Fruit fly (Drosophila melanogaster) whole organism, embryonic: ENCODE measurements around the gene CG15461.
A peak's percentile ranks its signal among the peaks of the same experiment; 100 is the strongest.

Source experiments
- Atf6 ChIP-seq: fragments of 200-800 bp; sonication (Bioruptor generic); IDR thresholded peaks from 2 replicates; pipeline ENCODE4 v1.3.6; 2022; ENCODE audit warnings: missing biosample characterization, missing genetic modification characterization
- C15 ChIP-seq: fragments of 200-800 bp; sonication (Bioruptor generic); IDR thresholded peaks from 3 replicates; pipeline ENCODE4 v1.3.6; 2022; ENCODE audit warnings: missing biosample characterization, missing genetic modification characterization
- CG10209 ChIP-seq: fragments of 200-800 bp; sonication (Bioruptor generic); optimal IDR thresholded peaks from 3 replicates; lab custom pipeline; 2017; ENCODE audit warnings: missing biosample characterization, mild to moderate bottlenecking, missing genetic modification characterization, missing genetic modification reagents
- CG11456 ChIP-seq: fragments of 200-800 bp; sonication (Bioruptor generic); IDR thresholded peaks from 3 replicates; pipeline ENCODE4 v1.3.6; 2022; ENCODE audit warnings: missing biosample characterization, missing genetic modification characterization
- CG14441 ChIP-seq: fragments of 200-800 bp; sonication (Bioruptor generic); IDR thresholded peaks from 2 replicates; pipeline ENCODE4 v1.3.6; 2022; ENCODE audit warnings: missing biosample characterization, missing genetic modification characterization
- CG1647 ChIP-seq: fragments of 200-800 bp; sonication (Bioruptor generic); optimal IDR thresholded peaks from 3 replicates; lab custom pipeline; 2016; ENCODE audit warnings: missing biosample characterization, missing genetic modification characterization
- CG16863 ChIP-seq: fragments of 200-800 bp; sonication (Bioruptor generic); optimal IDR thresholded peaks from 3 replicates; lab custom pipeline; 2016; ENCODE audit warnings: missing biosample characterization, missing genetic modification characterization
- CG17186 ChIP-seq: fragments of 200-800 bp; sonication (Bioruptor generic); optimal IDR thresholded peaks from 3 replicates; lab custom pipeline; 2017; ENCODE audit warnings: missing biosample characterization, missing genetic modification reagents, missing genetic modification characterization
- CG17829 ChIP-seq: fragments of 200-800 bp; optimal IDR thresholded peaks from 2 replicates; lab custom pipeline; 2019; ENCODE audit warnings: missing biosample characterization, mild to moderate bottlenecking, missing genetic modification characterization, moderate library complexity
- CG18599 ChIP-seq: fragments of 200-800 bp; sonication (Bioruptor generic); optimal IDR thresholded peaks from 3 replicates; lab custom pipeline; 2017; ENCODE audit warnings: missing biosample characterization, missing genetic modification characterization, mild to moderate bottlenecking, moderate library complexity, missing genetic modification reagents
- CG2120 ChIP-seq: fragments of 200-800 bp; sonication (Bioruptor generic); optimal IDR thresholded peaks from 3 replicates; lab custom pipeline; 2016; ENCODE audit warnings: missing biosample characterization, missing genetic modification characterization
- CG2199 ChIP-seq: fragments of 200-800 bp; sonication (Bioruptor generic); IDR thresholded peaks from 3 replicates; pipeline ENCODE4 v1.3.6; 2022; ENCODE audit warnings: missing biosample characterization, missing genetic modification characterization
- CG2678 ChIP-seq: fragments of 200-800 bp; sonication (Bioruptor generic); optimal IDR thresholded peaks from 3 replicates; lab custom pipeline; 2019; ENCODE audit warnings: missing biosample characterization, mild to moderate bottlenecking, missing genetic modification characterization, moderate library complexity
- CG30431 ChIP-seq: fragments of 200-800 bp; sonication (Bioruptor generic); optimal IDR thresholded peaks from 2 replicates; lab custom pipeline; 2017; ENCODE audit warnings: missing biosample characterization, missing genetic modification characterization
- CG31441 ChIP-seq: fragments of 200-800 bp; sonication (Bioruptor generic); IDR thresholded peaks from 2 replicates; pipeline ENCODE4 v1.3.6; 2022; ENCODE audit warnings: missing biosample characterization, missing genetic modification characterization
- CG32767 ChIP-seq: fragments of 200-800 bp; sonication (Bioruptor generic); IDR thresholded peaks from 2 replicates; pipeline ENCODE4 v1.3.6; 2022; ENCODE audit warnings: missing biosample characterization, missing genetic modification characterization
- CG4424 ChIP-seq: fragments of 200-800 bp; sonication (Bioruptor generic); optimal IDR thresholded peaks from 3 replicates; lab custom pipeline; 2016; ENCODE audit warnings: missing biosample characterization, missing genetic modification characterization
- CG5953 ChIP-seq: fragments of 200-800 bp; sonication (Bioruptor generic); IDR thresholded peaks from 2 replicates; pipeline ENCODE4 v1.3.6; 2022; ENCODE audit warnings: missing biosample characterization, missing genetic modification characterization
- CG7556 ChIP-seq: fragments of 200-800 bp; sonication (Bioruptor generic); optimal IDR thresholded peaks from 2 replicates; lab custom pipeline; 2017; ENCODE audit warnings: missing biosample characterization, mild to moderate bottlenecking, missing genetic modification characterization
- CG8089 ChIP-seq: fragments of 200-800 bp; sonication (Bioruptor generic); optimal IDR thresholded peaks from 3 replicates; lab custom pipeline; 2016; ENCODE audit warnings: missing biosample characterization, missing genetic modification characterization
- CG8924 ChIP-seq: fragments of 200-800 bp; optimal IDR thresholded peaks from 3 replicates; lab custom pipeline; 2019; ENCODE audit warnings: missing biosample characterization, mild to moderate bottlenecking, missing genetic modification characterization, moderate library complexity
- H15 ChIP-seq: fragments of 200-800 bp; sonication (Bioruptor generic); IDR thresholded peaks from 3 replicates; pipeline ENCODE4 v1.3.6; 2022; ENCODE audit warnings: missing biosample characterization, missing genetic modification characterization
- HLH54F ChIP-seq: fragments of 200-800 bp; sonication (Bioruptor generic); optimal IDR thresholded peaks from 3 replicates; lab custom pipeline; 2016; ENCODE audit warnings: missing biosample characterization, missing genetic modification characterization
- Hand ChIP-seq: fragments of 200-800 bp; sonication (Bioruptor generic); optimal IDR thresholded peaks from 2 replicates; lab custom pipeline; 2017; ENCODE audit warnings: mild to moderate bottlenecking, missing biosample characterization, missing genetic modification reagents, missing genetic modification characterization
- Hey ChIP-seq: fragments of 200-800 bp; sonication (Bioruptor generic); optimal IDR thresholded peaks from 3 replicates; lab custom pipeline; 2018; ENCODE audit warnings: missing biosample characterization, mild to moderate bottlenecking, missing genetic modification characterization
- Lhr ChIP-seq: fragments of 200-800 bp; sonication (Bioruptor generic); optimal IDR thresholded peaks from 3 replicates; lab custom pipeline; 2017; ENCODE audit warnings: mild to moderate bottlenecking, missing biosample characterization, missing genetic modification reagents, missing genetic modification characterization
- Mes4 ChIP-seq: fragments of 200-800 bp; sonication (Bioruptor generic); optimal IDR thresholded peaks from 2 replicates; lab custom pipeline; 2016; ENCODE audit warnings: missing biosample characterization, missing genetic modification characterization
- NfI ChIP-seq: fragments of 200-800 bp; sonication (Bioruptor generic); optimal IDR thresholded peaks from 3 replicates; lab custom pipeline; 2018; ENCODE audit warnings: missing biosample characterization, mild to moderate bottlenecking, missing genetic modification characterization, moderate library complexity
- Side ChIP-seq: fragments of 200-800 bp; sonication (Bioruptor generic); optimal IDR thresholded peaks from 2 replicates; lab custom pipeline; 2016; ENCODE audit warnings: missing biosample characterization, missing genetic modification characterization
- Sry-β ChIP-seq: fragments of 200-800 bp; sonication (Bioruptor generic); optimal IDR thresholded peaks from 2 replicates; lab custom pipeline; 2018; ENCODE audit warnings: missing biosample characterization, mild to moderate bottlenecking, missing genetic modification characterization, moderate library complexity
- cg ChIP-seq: fragments of 200-800 bp; sonication (Bioruptor generic); optimal IDR thresholded peaks from 3 replicates; lab custom pipeline; 2019; ENCODE audit warnings: missing biosample characterization, mild to moderate bottlenecking, missing genetic modification characterization, moderate library complexity
- crol ChIP-seq: fragments of 200-800 bp; sonication (Bioruptor generic); IDR thresholded peaks from 2 replicates; pipeline ENCODE4 v1.3.6; 2022; ENCODE audit warnings: missing biosample characterization, missing genetic modification characterization
- crp ChIP-seq, 2 experiments: fragments of 200-800 bp; sonication (Bioruptor generic); optimal IDR thresholded peaks; 2 replicates in 1 of 2; 3 replicates in 1 of 2; lab custom pipeline; 2017; ENCODE audit warnings: missing biosample characterization in 2 of 2, missing genetic modification characterization in 2 of 2, mild to moderate bottlenecking in 1 of 2, moderate library complexity in 1 of 2
- dpn ChIP-seq, 2 experiments: fragments of 200-800 bp; sonication (Bioruptor generic); optimal IDR thresholded peaks; 3 replicates each; lab custom pipeline; 2016; ENCODE audit warnings: missing biosample characterization in 2 of 2, missing genetic modification characterization in 2 of 2
- dysf ChIP-seq: fragments of 200-800 bp; sonication (Bioruptor generic); IDR thresholded peaks from 3 replicates; pipeline ENCODE4 v1.3.6; 2022; ENCODE audit warnings: missing biosample characterization, missing genetic modification characterization
- jumu ChIP-seq: fragments of 200-800 bp; sonication (Bioruptor generic); optimal IDR thresholded peaks from 3 replicates; lab custom pipeline; 2016; ENCODE audit warnings: missing biosample characterization, missing genetic modification characterization
- lola ChIP-seq, 3 experiments: fragments of >200 bp in 2 of 3; fragments of 200-800 bp in 1 of 3; sonication (Bioruptor generic) in 1 of 3; optimal IDR thresholded peaks; 2 replicates each; lab custom pipeline; 2017 to 2019; ENCODE audit warnings: missing biosample characterization in 3 of 3, missing genetic modification characterization in 3 of 3, mild to moderate bottlenecking in 1 of 3, moderate library complexity in 1 of 3
- nerfin-1 ChIP-seq: fragments of 200-800 bp; sonication (Bioruptor generic); optimal IDR thresholded peaks from 3 replicates; lab custom pipeline; 2019; ENCODE audit warnings: missing biosample characterization, mild to moderate bottlenecking, missing genetic modification characterization, moderate library complexity
- oc ChIP-seq: fragments of 200-800 bp; sonication (Bioruptor generic); optimal IDR thresholded peaks from 2 replicates; lab custom pipeline; 2018; ENCODE audit warnings: missing biosample characterization, mild to moderate bottlenecking, missing genetic modification characterization, moderate library complexity
- pros ChIP-seq: fragments of 200-800 bp; sonication (Bioruptor generic); optimal IDR thresholded peaks from 3 replicates; lab custom pipeline; 2019; ENCODE audit warnings: missing biosample characterization, mild to moderate bottlenecking, missing genetic modification characterization, moderate library complexity
- ro ChIP-seq: fragments of 200-800 bp; sonication (Bioruptor generic); IDR thresholded peaks from 2 replicates; pipeline ENCODE4 v1.3.6; 2022; ENCODE audit warnings: missing biosample characterization, missing genetic modification characterization
- row ChIP-seq: fragments of 200-800 bp; sonication (Bioruptor generic); IDR thresholded peaks from 3 replicates; pipeline ENCODE4 v1.3.6; 2022; ENCODE audit warnings: missing biosample characterization, missing genetic modification characterization
- sc ChIP-seq, 3 experiments: fragments of >200 bp in 2 of 3; fragments of 200-800 bp in 1 of 3; sonication (Bioruptor generic) in 1 of 3; optimal IDR thresholded peaks; 2 replicates in 2 of 3; 3 replicates in 1 of 3; lab custom pipeline; 2017; ENCODE audit warnings: mild to moderate bottlenecking in 1 of 3, missing biosample characterization in 1 of 3, missing genetic modification characterization in 1 of 3, missing genetic modification reagents in 1 of 3
- seq ChIP-seq: fragments of 200-800 bp; sonication (Bioruptor generic); IDR thresholded peaks from 2 replicates; pipeline ENCODE4 v1.3.6; 2022; ENCODE audit warnings: missing biosample characterization, missing genetic modification characterization
- slbo ChIP-seq: fragments of 200-800 bp; sonication (Bioruptor generic); IDR thresholded peaks from 2 replicates; pipeline ENCODE4 v1.3.6; 2022; ENCODE audit warnings: missing biosample characterization, missing genetic modification characterization
- sna ChIP-seq: fragments of 200-800 bp; sonication (Bioruptor generic); IDR thresholded peaks from 2 replicates; pipeline ENCODE4 v1.3.6; 2022; ENCODE audit warnings: missing biosample characterization, missing genetic modification characterization; ENCODE audit not compliant: partially characterized antibody
- toy ChIP-seq: fragments of 200-800 bp; sonication (Bioruptor generic); IDR thresholded peaks from 2 replicates; pipeline ENCODE4 v1.3.6; 2022; ENCODE audit warnings: missing biosample characterization, missing genetic modification characterization
- yki ChIP-seq: fragments of >200 bp; optimal IDR thresholded peaks from 3 replicates; lab custom pipeline; 2018
- zf30C ChIP-seq: fragments of 200-800 bp; sonication (Bioruptor generic); optimal IDR thresholded peaks from 3 replicates; lab custom pipeline; 2018; ENCODE audit warnings: missing biosample characterization, mild to moderate bottlenecking, missing genetic modification characterization

CG15461 gene

DNA sequence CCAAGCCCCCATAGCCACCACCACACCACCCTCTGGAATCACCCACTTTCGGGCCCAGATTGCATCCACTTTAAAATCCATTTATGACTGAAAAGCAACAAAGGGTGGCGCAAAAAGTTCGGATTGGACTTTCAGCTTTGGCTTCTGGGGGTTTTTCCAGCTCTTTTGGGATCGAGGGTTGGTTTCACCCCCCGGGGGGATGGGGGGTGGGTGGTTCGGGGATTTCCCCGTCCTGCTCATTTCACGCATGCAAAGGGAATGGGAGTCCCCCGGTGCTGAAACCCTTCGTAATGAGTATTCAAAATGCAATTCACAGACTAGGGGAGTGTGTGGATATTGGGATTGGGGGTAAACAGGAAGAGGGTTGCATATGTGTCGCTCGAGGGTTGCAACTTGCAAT, 13.8 kb downstream of the CG15461 start:
- peak; percentile 45; the same call in 1 of the 2 replicates for TF ChIP-seq seq (GFP tag; lab: Robert Waterston, UW)
- no peak for TF ChIP-seq H15
- no peak for TF ChIP-seq nerfin-1 (tag; lab: Kevin White, UChicago)
- TF ChIP-seq Atf6 (GFP tag; lab: Robert Waterston, UW): no peak
- TF ChIP-seq Sry-β (GFP tag; lab: Kevin White, UChicago): no peak
- TF ChIP-seq crp (GFP tag; optimal IDR thresholded peaks at IDR 0.05; lab: Kevin White, UChicago): no peak
- TF ChIP-seq yki (lab: Kevin White, UChicago): no peak
- peak; percentile 26 for TF ChIP-seq oc (tag; lab: Kevin White, UChicago)
- peak; percentile 27 for TF ChIP-seq pros (GFP tag; lab: Kevin White, UChicago)
- no peak for TF ChIP-seq Mes4 (GFP tag; lab: Kevin White, UChicago)
- TF ChIP-seq jumu (GFP tag; lab: Kevin White, UChicago): no peak
- TF ChIP-seq NfI: no peak
- no peak for TF ChIP-seq CG11456 (GFP tag; lab: Robert Waterston, UW)
- TF ChIP-seq CG10209 (GFP tag; lab: Kevin White, UChicago): no peak
- TF ChIP-seq crol (GFP tag; lab: Robert Waterston, UW): peak; percentile 62
- no peak for TF ChIP-seq CG2199 (GFP tag; lab: Robert Waterston, UW)

DNA sequence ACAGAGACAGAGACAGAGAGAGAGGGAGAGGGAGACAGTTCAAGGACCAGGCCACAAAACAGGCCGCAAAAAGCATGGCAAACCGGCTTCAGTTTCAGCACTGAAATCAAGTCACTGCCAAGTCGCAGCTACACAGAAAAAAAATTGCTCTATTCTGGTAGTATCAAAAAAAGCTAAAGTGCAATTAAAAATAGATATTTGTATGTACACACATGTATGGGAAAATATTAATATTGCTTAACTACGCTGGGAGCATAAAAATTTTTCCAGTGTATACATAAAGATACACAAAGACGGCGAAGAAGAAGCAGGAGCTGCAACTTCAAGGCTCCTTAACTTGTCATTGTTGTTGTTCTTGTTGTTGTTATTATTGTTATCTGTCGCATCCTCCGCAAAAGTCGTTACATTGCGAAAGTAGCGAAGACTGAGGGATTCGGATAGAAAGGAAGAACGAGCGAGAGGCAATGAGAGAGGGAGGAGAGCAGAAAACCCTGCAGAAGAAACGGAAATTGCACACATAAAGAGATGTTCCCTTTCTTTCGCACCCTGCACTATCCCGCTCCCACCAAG, 15.1 kb downstream of the CG15461 start:
- TF ChIP-seq CG17186 (GFP tag; lab: Kevin White, UChicago) (no peak), Side (peak; percentile 2), CG2199 (GFP tag; lab: Robert Waterston, UW) (no peak), CG32767 (GFP tag; lab: Robert Waterston, UW) (no peak), CG8089 (GFP tag; lab: Kevin White, UChicago) (no peak), CG8924 (tag; lab: Kevin White, UChicago) (no peak), crol (GFP tag; lab: Robert Waterston, UW) (no peak), Hey (tag; lab: Kevin White, UChicago) (no peak), CG7556 (GFP tag; lab: Kevin White, UChicago) (peak; percentile 46), dysf (peak; percentile 42; the same call in 1 of the 3 replicates), CG30431 (GFP tag; lab: Kevin White, UChicago) (no peak), CG31441 (GFP tag; lab: Robert Waterston, UW) (peak; percentile 48; the same call in 1 of the 2 replicates), CG2678 (peak; percentile 23), CG2120 (GFP tag; lab: Kevin White, UChicago) (peak; percentile 53), zf30C (GFP tag; lab: Kevin White, UChicago) (no peak), CG1647 (no peak), sc (optimal IDR thresholded peaks at IDR 0.05; lab: Kevin White, UChicago) (no peak), sc (GFP tag; optimal IDR thresholded peaks at IDR 0.05; lab: Kevin White, UChicago) (no peak), Hand (no peak), lola (GFP tag; optimal IDR thresholded peaks at IDR 0.05; lab: Kevin White, UChicago) (no peak), dpn (GFP tag; optimal IDR thresholded peaks at IDR 0.05; lab: Kevin White, UChicago) (peak; percentile 22 to 35), CG4424 (no peak), HLH54F (GFP tag; lab: Kevin White, UChicago) (no peak), CG14441 (GFP tag; lab: Robert Waterston, UW) (0 out of 2 replicates have a peak, but pooled peaks have one; percentile 19), CG18599 (peak; percentile 17), CG16863 (GFP tag; lab: Kevin White, UChicago) (no peak), Lhr (GFP tag; lab: Kevin White, UChicago) (no peak), C15 (GFP tag; lab: Robert Waterston, UW) (no peak), CG17829 (tag; lab: Kevin White, UChicago) (no peak), row (peak; percentile 47), sna (GFP tag; lab: Robert Waterston, UW) (no peak), ro (no peak), cg (GFP tag; lab: Kevin White, UChicago) (no peak), slbo (GFP tag; lab: Robert Waterston, UW) (peak; percentile 72), CG5953 (GFP tag; lab: Robert Waterston, UW) (no peak), toy (GFP tag; lab: Robert Waterston, UW) (no peak)
